Fruit fly (Drosophila melanogaster) whole organism, embryonic: ENCODE data around the gene CG14207.

Source experiments
- BEAF-32 ChIP-seq: fragments of 200-800 bp; sonication (Bioruptor generic); optimal IDR thresholded peaks from 3 replicates; lab custom pipeline; 2017; ENCODE audit warnings: missing biosample characterization, missing genetic modification characterization, mild to moderate bottlenecking, moderate library complexity, missing genetic modification reagents
- CG10209 ChIP-seq: fragments of 200-800 bp; sonication (Bioruptor generic); optimal IDR thresholded peaks from 3 replicates; lab custom pipeline; 2017; ENCODE audit warnings: missing biosample characterization, mild to moderate bottlenecking, missing genetic modification characterization, missing genetic modification reagents
- CG12155 ChIP-seq: fragments of 200-800 bp; sonication (Bioruptor generic); optimal IDR thresholded peaks from 3 replicates; lab custom pipeline; 2016; ENCODE audit warnings: missing biosample characterization, missing genetic modification characterization
- CG15011 ChIP-seq: fragments of 200-800 bp; sonication (Bioruptor generic); optimal IDR thresholded peaks from 3 replicates; lab custom pipeline; 2018; ENCODE audit warnings: missing biosample characterization, mild to moderate bottlenecking, missing genetic modification characterization
- CG15073 ChIP-seq: fragments of 200-800 bp; sonication (Bioruptor generic); optimal IDR thresholded peaks from 2 replicates; lab custom pipeline; 2016; ENCODE audit warnings: missing biosample characterization, missing genetic modification characterization
- CG16863 ChIP-seq: fragments of 200-800 bp; sonication (Bioruptor generic); optimal IDR thresholded peaks from 3 replicates; lab custom pipeline; 2016; ENCODE audit warnings: missing biosample characterization, missing genetic modification characterization
- CG17361 ChIP-seq: fragments of 200-800 bp; sonication (Bioruptor generic); IDR thresholded peaks from 3 replicates; pipeline ENCODE4 v1.3.6; 2022; ENCODE audit warnings: missing biosample characterization, missing genetic modification characterization
- CG4282 ChIP-seq: fragments of 200-800 bp; sonication (Bioruptor generic); optimal IDR thresholded peaks from 2 replicates; lab custom pipeline; 2016; ENCODE audit warnings: missing biosample characterization, missing genetic modification characterization
- CG4730 ChIP-seq: fragments of 200-800 bp; sonication (Bioruptor generic); IDR thresholded peaks from 2 replicates; pipeline ENCODE4 v1.3.6; 2022; ENCODE audit warnings: missing biosample characterization, missing genetic modification characterization
- CG4854 ChIP-seq: fragments of 200-800 bp; sonication (Bioruptor generic); optimal IDR thresholded peaks from 2 replicates; lab custom pipeline; 2016; ENCODE audit warnings: missing biosample characterization, missing genetic modification characterization, inconsistent platforms
- CG5953 ChIP-seq: fragments of 200-800 bp; sonication (Bioruptor generic); IDR thresholded peaks from 2 replicates; pipeline ENCODE4 v1.3.6; 2022; ENCODE audit warnings: missing biosample characterization, missing genetic modification characterization
- CG6175 ChIP-seq: fragments of 200-800 bp; sonication (Bioruptor generic); IDR thresholded peaks from 3 replicates; pipeline ENCODE4 v1.3.6; 2022; ENCODE audit warnings: missing biosample characterization, missing genetic modification characterization
- CG7987 ChIP-seq: fragments of 200-800 bp; sonication (Bioruptor generic); optimal IDR thresholded peaks from 2 replicates; lab custom pipeline; 2018; ENCODE audit warnings: missing biosample characterization, mild to moderate bottlenecking, missing genetic modification characterization, moderate library complexity
- CG9437 ChIP-seq: fragments of 200-800 bp; sonication (Bioruptor generic); optimal IDR thresholded peaks from 2 replicates; lab custom pipeline; 2018; ENCODE audit warnings: missing biosample characterization, mild to moderate bottlenecking, missing genetic modification characterization
- CHES-1-like ChIP-seq: fragments of 200-800 bp; sonication (Bioruptor generic); optimal IDR thresholded peaks from 2 replicates; lab custom pipeline; 2016; ENCODE audit warnings: missing biosample characterization, missing genetic modification characterization
- CkIIα-i1 ChIP-seq: fragments of 200-800 bp; sonication (Bioruptor generic); IDR thresholded peaks from 2 replicates; pipeline ENCODE4 v1.3.6; 2022; ENCODE audit warnings: missing biosample characterization, missing genetic modification characterization
- CoRest ChIP-seq: fragments of 200-800 bp; sonication (Bioruptor generic); optimal IDR thresholded peaks from 3 replicates; lab custom pipeline; 2018; ENCODE audit warnings: missing biosample characterization, mild to moderate bottlenecking, missing genetic modification characterization, moderate library complexity
- D19A ChIP-seq: fragments of 200-800 bp; optimal IDR thresholded peaks from 3 replicates; lab custom pipeline; 2019; ENCODE audit warnings: missing biosample characterization, mild to moderate bottlenecking, missing genetic modification characterization, moderate library complexity
- Deaf1 ChIP-seq: fragments of 200-800 bp; optimal IDR thresholded peaks from 3 replicates; lab custom pipeline; 2019; ENCODE audit warnings: missing biosample characterization, mild to moderate bottlenecking, missing genetic modification characterization, moderate library complexity
- E2f2 ChIP-seq: fragments of 200-800 bp; sonication (Bioruptor generic); IDR thresholded peaks from 2 replicates; pipeline ENCODE4 v1.3.6; 2022; ENCODE audit warnings: missing biosample characterization, missing genetic modification characterization
- Ets97D ChIP-seq: fragments of 200-800 bp; sonication (Bioruptor generic); optimal IDR thresholded peaks from 3 replicates; lab custom pipeline; 2016; ENCODE audit warnings: missing biosample characterization, missing genetic modification characterization
- H15 ChIP-seq: fragments of 200-800 bp; sonication (Bioruptor generic); IDR thresholded peaks from 3 replicates; pipeline ENCODE4 v1.3.6; 2022; ENCODE audit warnings: missing biosample characterization, missing genetic modification characterization
- Mes4 ChIP-seq: fragments of 200-800 bp; sonication (Bioruptor generic); optimal IDR thresholded peaks from 2 replicates; lab custom pipeline; 2016; ENCODE audit warnings: missing biosample characterization, missing genetic modification characterization
- Mrtf ChIP-seq: fragments of 200-800 bp; sonication (Bioruptor generic); IDR thresholded peaks from 3 replicates; pipeline ENCODE4 v1.3.6; 2022; ENCODE audit warnings: missing biosample characterization, missing genetic modification characterization
- Myb ChIP-seq: fragments of 200-800 bp; sonication (Bioruptor generic); optimal IDR thresholded peaks from 2 replicates; lab custom pipeline; 2016; ENCODE audit warnings: missing biosample characterization, missing genetic modification characterization
- Sry-β ChIP-seq: fragments of 200-800 bp; sonication (Bioruptor generic); optimal IDR thresholded peaks from 2 replicates; lab custom pipeline; 2018; ENCODE audit warnings: missing biosample characterization, mild to moderate bottlenecking, missing genetic modification characterization, moderate library complexity
- Taf1 ChIP-seq: fragments of 200-800 bp; sonication (Bioruptor generic); IDR thresholded peaks from 2 replicates; pipeline ENCODE4 v1.3.6; 2022; ENCODE audit warnings: missing biosample characterization, missing genetic modification characterization
- Trl ChIP-seq, 3 experiments: fragments of >200 bp in 2 of 3; fragments of 200-800 bp in 1 of 3; sonication (Bioruptor generic) in 1 of 3; optimal IDR thresholded peaks; 2 replicates in 1 of 3; 3 replicates in 2 of 3; lab custom pipeline; 2016 to 2017; ENCODE audit warnings: missing biosample characterization in 1 of 3, missing genetic modification characterization in 1 of 3
- ac ChIP-seq: fragments of 200-800 bp; sonication (Bioruptor generic); optimal IDR thresholded peaks from 3 replicates; lab custom pipeline; 2017; ENCODE audit warnings: missing biosample characterization, mild to moderate bottlenecking, missing genetic modification characterization
- ap ChIP-seq: fragments of 200-800 bp; sonication (Bioruptor generic); IDR thresholded peaks from 2 replicates; pipeline ENCODE4 v1.3.6; 2022; ENCODE audit warnings: missing biosample characterization, missing genetic modification characterization
- bbx ChIP-seq: fragments of 200-800 bp; sonication (Bioruptor generic); IDR thresholded peaks from 2 replicates; pipeline ENCODE4 v1.3.6; 2022; ENCODE audit warnings: missing biosample characterization, missing genetic modification characterization; ENCODE audit not compliant: partially characterized antibody
- esg ChIP-seq: fragments of 200-800 bp; sonication (Bioruptor generic); conservative IDR thresholded peaks from 2 replicates; pipeline ENCODE4 v1.3.6; 2022; ENCODE audit warnings: missing biosample characterization, missing genetic modification characterization
- exex ChIP-seq: fragments of 200-800 bp; sonication (Bioruptor generic); optimal IDR thresholded peaks from 4 replicates; lab custom pipeline; 2018; ENCODE audit warnings: missing biosample characterization, mild to moderate bottlenecking, missing genetic modification characterization, moderate library complexity
- fd96Cb ChIP-seq: fragments of 200-800 bp; sonication (Bioruptor generic); optimal IDR thresholded peaks from 2 replicates; lab custom pipeline; 2018; ENCODE audit warnings: missing biosample characterization, mild to moderate bottlenecking, missing genetic modification characterization, moderate library complexity
- gcm ChIP-seq: fragments of 200-800 bp; sonication (Bioruptor generic); optimal IDR thresholded peaks from 2 replicates; lab custom pipeline; 2019; ENCODE audit warnings: missing biosample characterization, mild to moderate bottlenecking, missing genetic modification characterization, moderate library complexity
- h ChIP-seq: fragments of >200 bp; optimal IDR thresholded peaks from 2 replicates; lab custom pipeline; 2017
- her ChIP-seq: fragments of 200-800 bp; sonication (Bioruptor generic); optimal IDR thresholded peaks from 2 replicates; lab custom pipeline; 2016; ENCODE audit warnings: missing biosample characterization, missing genetic modification characterization
- jing ChIP-seq: fragments of 200-800 bp; sonication (Bioruptor generic); optimal IDR thresholded peaks from 2 replicates; lab custom pipeline; 2018; ENCODE audit warnings: missing biosample characterization, mild to moderate bottlenecking, missing genetic modification characterization
- kah ChIP-seq: fragments of 200-800 bp; sonication (Bioruptor generic); optimal IDR thresholded peaks from 2 replicates; lab custom pipeline; 2018; ENCODE audit warnings: missing biosample characterization, mild to moderate bottlenecking, missing genetic modification characterization
- lola ChIP-seq, 3 experiments: fragments of >200 bp in 2 of 3; fragments of 200-800 bp in 1 of 3; sonication (Bioruptor generic) in 1 of 3; optimal IDR thresholded peaks; 2 replicates each; lab custom pipeline; 2017 to 2019; ENCODE audit warnings: missing biosample characterization in 3 of 3, missing genetic modification characterization in 3 of 3, mild to moderate bottlenecking in 1 of 3, moderate library complexity in 1 of 3
- pros ChIP-seq: fragments of 200-800 bp; sonication (Bioruptor generic); optimal IDR thresholded peaks from 3 replicates; lab custom pipeline; 2019; ENCODE audit warnings: missing biosample characterization, mild to moderate bottlenecking, missing genetic modification characterization, moderate library complexity
- sens ChIP-seq: fragments of 200-800 bp; sonication (Bioruptor generic); peaks from one replicate; lab custom pipeline; 2016; ENCODE audit warnings: missing biosample characterization, missing genetic modification characterization
- sima ChIP-seq: fragments of 200-800 bp; sonication (Bioruptor generic); optimal IDR thresholded peaks from 2 replicates; lab custom pipeline; 2016; ENCODE audit warnings: missing biosample characterization, missing genetic modification characterization
- ssp ChIP-seq: fragments of 200-800 bp; sonication (Bioruptor generic); IDR thresholded peaks from 2 replicates; pipeline ENCODE4 v1.3.6; 2022; ENCODE audit warnings: missing biosample characterization, missing genetic modification characterization
- stwl ChIP-seq: fragments of 200-800 bp; sonication (Bioruptor generic); optimal IDR thresholded peaks from 3 replicates; lab custom pipeline; 2018; ENCODE audit warnings: missing biosample characterization, mild to moderate bottlenecking, missing genetic modification characterization, moderate library complexity
- tx ChIP-seq: fragments of 200-800 bp; sonication (Bioruptor generic); optimal IDR thresholded peaks from 2 replicates; lab custom pipeline; 2016; ENCODE audit warnings: missing biosample characterization, missing genetic modification characterization
- zen2 ChIP-seq: fragments of 200-800 bp; sonication (Bioruptor generic); IDR thresholded peaks from 3 replicates; pipeline ENCODE4 v1.3.6; 2022; ENCODE audit warnings: missing biosample characterization, missing genetic modification characterization; ENCODE audit not compliant: partially characterized antibody
- zfh1 ChIP-seq: fragments of 200-800 bp; sonication (Bioruptor generic); IDR thresholded peaks from 3 replicates; pipeline ENCODE4 v1.3.6; 2022; ENCODE audit warnings: missing biosample characterization, missing genetic modification characterization

CG14207 gene

dm6 chrX:19637434-19638327 lies 32.7 kb downstream of the CG14207 start (continued):
- TF ChIP-seq Trl (optimal IDR thresholded peaks at IDR 0.05; lab: Kevin White, UChicago) (peak in 1 of 2 experiments; percentile 65), Trl (GFP tag; optimal IDR thresholded peaks at IDR 0.05; lab: Kevin White, UChicago) (no peak), fd96Cb (tag; lab: Kevin White, UChicago) (no peak), Deaf1 (tag; lab: Kevin White, UChicago) (peak; percentile 62), h (no peak), CG7987 (no peak), CG6175 (0 out of 3 replicates have a peak, but pooled peaks have one; percentile 6), tx (GFP tag; lab: Kevin White, UChicago) (no peak), bbx (GFP tag; lab: Robert Waterston, UW) (no peak), CG17361 (GFP tag; lab: Robert Waterston, UW) (no peak), lola (GFP tag; optimal IDR thresholded peaks at IDR 0.05; lab: Kevin White, UChicago) (peak in 1 of 3 experiments; percentile 80), pros (GFP tag; lab: Kevin White, UChicago) (peak; percentile 56), exex (tag; lab: Kevin White, UChicago) (no peak), CG15011 (GFP tag; lab: Kevin White, UChicago) (no peak), Sry-β (GFP tag; lab: Kevin White, UChicago) (no peak), H15 (GFP tag; lab: Robert Waterston, UW) (no peak), CG10209 (no peak), CG5953 (no peak)
- TF ChIP-seq, all 482 proteins: peak for 30

- TF ChIP-seq gcm (no peak), CG4730 (no peak), jing (no peak), ac (no peak), Mes4 (no peak), h (no peak), CkIIα-i1 (GFP tag; lab: Robert Waterston, UW) (no peak), CG9437 (GFP tag; lab: Kevin White, UChicago) (no peak), CG4282 (GFP tag; lab: Kevin White, UChicago) (no peak), E2f2 (GFP tag; lab: Robert Waterston, UW) (peak; percentile 57), ssp (no peak), Mrtf (GFP tag; lab: Robert Waterston, UW) (no peak), D19A (tag; lab: Kevin White, UChicago) (no peak), CG15073 (GFP tag; lab: Kevin White, UChicago) (no peak), Taf1 (GFP tag; lab: Robert Waterston, UW) (no peak), CG12155 (peak; percentile 65), sima (GFP tag; lab: Kevin White, UChicago) (no peak), sens (GFP tag; lab: Kevin White, UChicago) (peak; percentile 66), zen2 (no peak), her (GFP tag; lab: Kevin White, UChicago) (no peak), kah (no peak), CoRest (tag; lab: Kevin White, UChicago) (peak; percentile 29), BEAF-32 (GFP tag; lab: Kevin White, UChicago) (peak; percentile 58), ap (GFP tag; lab: Robert Waterston, UW) (no peak), Myb (GFP tag; lab: Kevin White, UChicago) (peak; percentile 14), Ets97D (GFP tag; lab: Kevin White, UChicago) (peak; percentile 37), zfh1 (GFP tag; lab: Robert Waterston, UW) (no peak), CG4854 (GFP tag; lab: Kevin White, UChicago) (no peak), esg (no peak), CG16863 (GFP tag; lab: Kevin White, UChicago) (no peak), stwl (tag; lab: Kevin White, UChicago) (no peak), CHES-1-like (peak; percentile 16)
Measured at dm6 chrX:19638328-19638940, 33.4 kb downstream of the CG14207 start, which contains the start of gene Rcd-1. Gene Rcd-1 (plus strand): TSS chrX:19638767.
